Worm (Caenorhabditis elegans) whole organism, midembryonic: ENCODE data around the gene pqn-84.

Experiments used
- T22C8.4 ChIP-seq: fragments of 200-800 bp; sonication (Bioruptor generic); IDR thresholded peaks from 2 replicates; pipeline ENCODE4 v1.3.6; 2022; ENCODE audit warnings: missing genetic modification characterization, missing compliant biosample characterization
- cog-1 ChIP-seq: sonication (generic microtip); optimal IDR thresholded peaks from 2 replicates; lab custom pipeline; 2016; ENCODE audit warnings: missing genetic modification characterization, missing compliant biosample characterization
- med-1 ChIP-seq: sonication (generic microtip); optimal IDR thresholded peaks from 2 replicates; lab custom pipeline; 2017; ENCODE audit warnings: missing genetic modification characterization, mild to moderate bottlenecking, missing compliant biosample characterization, antibody characterized with exemption, missing genetic modification reagents; ENCODE audit not compliant: insufficient read depth
- ref-1 ChIP-seq: fragments of 200-800 bp; sonication (Bioruptor generic); conservative IDR thresholded peaks from 2 replicates; pipeline ENCODE4 v1.3.6; 2022; ENCODE audit warnings: missing genetic modification reagents, missing genetic modification characterization, missing compliant biosample characterization
- tab-1 ChIP-seq: fragments of 200-800 bp; sonication (Bioruptor generic); IDR thresholded peaks from 2 replicates; pipeline ENCODE4 v1.3.6; 2022; ENCODE audit warnings: missing genetic modification characterization, missing compliant biosample characterization
- ztf-23 ChIP-seq: fragments of 200-800 bp; sonication (Bioruptor generic); IDR thresholded peaks from 2 replicates; pipeline ENCODE4 v1.3.6; 2022; ENCODE audit warnings: missing genetic modification reagents, missing genetic modification characterization, missing compliant biosample characterization
- ztf-29 ChIP-seq: fragments of 200-800 bp; sonication (Bioruptor generic); IDR thresholded peaks from 2 replicates; pipeline ENCODE4 v1.3.6; 2022; ENCODE audit warnings: missing genetic modification reagents, missing genetic modification characterization, missing compliant biosample characterization

DNA sequence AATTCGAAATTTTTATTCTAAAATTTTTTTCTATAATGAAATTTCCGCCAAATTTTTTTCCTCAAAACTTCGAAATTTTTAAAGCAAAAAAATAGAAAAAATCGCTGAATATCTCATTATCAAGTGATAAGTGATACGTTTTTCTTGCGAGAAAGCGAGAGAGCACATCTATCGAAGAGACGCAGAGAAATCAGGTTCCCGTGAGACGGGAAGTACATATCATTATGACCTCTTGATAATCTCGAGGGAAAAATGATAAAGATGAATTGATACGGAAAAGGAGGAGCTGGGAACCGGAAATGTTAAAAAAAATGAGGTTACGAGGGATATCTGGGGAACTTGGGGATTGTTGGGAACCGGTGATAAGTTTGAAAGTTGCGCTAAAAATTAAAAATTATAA lies 27.0 kb downstream of the pqn-84 start:
- TF ChIP-seq cog-1 (tag; lab: Kevin White, UChicago) (no peak), med-1 (GFP tag; lab: Kevin White, UChicago) (no peak), ztf-23 (no peak), T22C8.4 (GFP tag; lab: Robert Waterston, UW) (no peak), ztf-29 (GFP tag; lab: Robert Waterston, UW) (no peak), tab-1 (GFP tag; lab: Robert Waterston, UW) (no peak), ref-1 (GFP tag; lab: Robert Waterston, UW) (no peak)
